Worm (Caenorhabditis elegans) whole organism, L2 larva: Measurements from ENCODE around the gene F53F8.6.

Experiments
- ZK546.5 ChIP-seq: sonication (generic microtip); optimal IDR thresholded peaks from 2 replicates; lab custom pipeline; 2017; ENCODE audit warnings: missing biosample characterization, missing genetic modification characterization
- crh-2 ChIP-seq: sonication (generic microtip); optimal IDR thresholded peaks from 2 replicates; lab custom pipeline; 2017; ENCODE audit warnings: missing biosample characterization, missing genetic modification characterization
- mab-5 ChIP-seq: fragments of 150-350 bp; optimal IDR thresholded peaks from 2 replicates; lab custom pipeline; 2014; ENCODE audit warnings: missing biosample characterization, missing genetic modification characterization
- nhr-12 ChIP-seq: fragments of 150-350 bp; optimal IDR thresholded peaks from 2 replicates; lab custom pipeline; 2014; ENCODE audit warnings: missing biosample characterization, missing genetic modification characterization

ce11 chrV:20703998-20704572, at the start of gene F53F8.6, which contains the start of gene F53F8.5:
- TF ChIP-seq crh-2 (tag; lab: Kevin White, UChicago) (peak; percentile 55), ZK546.5 (no peak), mab-5 (tag; lab: Kevin White, UChicago) (peak; percentile 27), nhr-12 (no peak)
